Fruit fly (Drosophila melanogaster) Kc167 (cell line): ENCODE measurements around the gene CG42637.

Experiments
- Sin3A ChIP-seq: fragments of >200 bp; optimal IDR thresholded peaks from 2 replicates; lab custom pipeline; 2018; ENCODE audit warnings: missing external identifiers
- h ChIP-seq: fragments of >200 bp; optimal IDR thresholded peaks from 3 replicates; lab custom pipeline; 2018; ENCODE audit warnings: missing external identifiers
- insv ChIP-seq: fragments of >200 bp; optimal IDR thresholded peaks from 3 replicates; lab custom pipeline; 2018; ENCODE audit warnings: missing external identifiers
- psq ChIP-seq: fragments of >200 bp; optimal IDR thresholded peaks from 2 replicates; lab custom pipeline; 2017; ENCODE audit warnings: missing external identifiers
- ttk ChIP-seq: sonication (Bioruptor generic); optimal IDR thresholded peaks from 2 replicates; lab custom pipeline; 2017; ENCODE audit warnings: missing external identifiers

- TF ChIP-seq Sin3A (lab: Kevin White, UChicago) (no peak), psq (lab: Kevin White, UChicago) (no peak), ttk (no peak), insv (lab: Kevin White, UChicago) (no peak), h (lab: Kevin White, UChicago) (no peak)
Observed at dm6 chr3L:19807521-19807920, 14.2 kb upstream of the CG42637 start.
